Worm (Caenorhabditis elegans): ENCODE results near the gene F38E9.1.

DNA sequence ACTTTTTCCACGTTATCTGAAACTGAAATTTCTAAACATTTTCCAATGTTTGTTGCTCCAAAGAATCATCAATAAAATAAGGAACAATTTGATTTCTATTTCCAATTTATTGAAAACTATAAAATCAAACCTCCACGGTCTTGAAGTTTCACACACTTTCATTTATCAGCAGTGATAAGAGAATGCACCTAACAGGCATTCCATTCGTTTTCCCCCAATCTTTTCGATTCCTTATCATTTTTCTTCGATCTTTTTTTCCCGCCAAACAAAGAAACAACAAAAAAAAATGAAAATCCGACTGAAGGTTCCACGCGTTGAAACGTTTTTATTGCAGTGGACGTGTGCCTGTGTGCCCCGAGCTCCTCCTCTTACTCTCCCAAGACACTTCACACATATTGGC, 14.2 kb upstream of the F38E9.1 start, which contains the start of gene nas-39:
- no peak for TF ChIP-seq hlh-30 (tag; optimal IDR thresholded peaks at IDR 0.05; ENCODE audit: insufficient read depth)
- no peak for TF ChIP-seq ama-1 (optimal IDR thresholded peaks at IDR 0.05)
- no peak for TF ChIP-seq F13H6.1 (tag; optimal IDR thresholded peaks at IDR 0.05)
- no peak for TF ChIP-seq nhr-11 (tag; optimal IDR thresholded peaks at IDR 0.05)
- no peak for TF ChIP-seq ets-4 (tag; optimal IDR thresholded peaks at IDR 0.05)
- TF ChIP-seq hlh-13 (GFP tag; optimal IDR thresholded peaks at IDR 0.05) = no peak
- no peak for TF ChIP-seq syd-9 (tag; optimal IDR thresholded peaks at IDR 0.05)
